Fruit fly (Drosophila melanogaster) whole organism, adult: ENCODE results near the gene Fer3.

Experiments used
- CG11617 ChIP-seq: fragments of 200-800 bp; sonication (Bioruptor generic); optimal IDR thresholded peaks from 2 replicates; lab custom pipeline; 2017; ENCODE audit warnings: mild to moderate bottlenecking, missing biosample characterization, missing genetic modification reagents, missing genetic modification characterization
- CG12768 ChIP-seq: fragments of 200-800 bp; sonication (Bioruptor generic); optimal IDR thresholded peaks from 2 replicates; lab custom pipeline; 2017; ENCODE audit warnings: missing biosample characterization, missing genetic modification characterization, mild to moderate bottlenecking, moderate library complexity, missing genetic modification reagents
- CG14711 ChIP-seq: fragments of 200-800 bp; sonication (Bioruptor generic); optimal IDR thresholded peaks from 2 replicates; lab custom pipeline; 2018; ENCODE audit warnings: missing biosample characterization, mild to moderate bottlenecking, missing genetic modification characterization, moderate library complexity
- CG1620 ChIP-seq: fragments of 200-800 bp; sonication (Bioruptor generic); optimal IDR thresholded peaks from 2 replicates; lab custom pipeline; 2016; ENCODE audit warnings: missing biosample characterization, missing genetic modification characterization
- CG33017 ChIP-seq: fragments of 200-800 bp; sonication (Bioruptor generic); optimal IDR thresholded peaks from 2 replicates; lab custom pipeline; 2018; ENCODE audit warnings: missing biosample characterization, mild to moderate bottlenecking, missing genetic modification characterization, moderate library complexity
- CG5204 ChIP-seq: fragments of 200-800 bp; sonication (Bioruptor generic); optimal IDR thresholded peaks from 2 replicates; lab custom pipeline; 2016; ENCODE audit warnings: missing biosample characterization, missing genetic modification characterization
- CG7045 ChIP-seq: fragments of 200-800 bp; sonication (Bioruptor generic); optimal IDR thresholded peaks from 2 replicates; lab custom pipeline; 2017; ENCODE audit warnings: missing biosample characterization, mild to moderate bottlenecking, missing genetic modification characterization
- CG7101 ChIP-seq: fragments of 200-800 bp; sonication (Bioruptor generic); optimal IDR thresholded peaks from 2 replicates; lab custom pipeline; 2018; ENCODE audit warnings: missing biosample characterization, mild to moderate bottlenecking, missing genetic modification characterization, moderate library complexity
- Clk ChIP-seq: fragments of 200-800 bp; sonication (Bioruptor generic); optimal IDR thresholded peaks from 2 replicates; lab custom pipeline; 2017; ENCODE audit warnings: missing biosample characterization, missing genetic modification characterization
- Crg-1 ChIP-seq: fragments of 200-800 bp; sonication (Bioruptor generic); optimal IDR thresholded peaks from 2 replicates; lab custom pipeline; 2016; ENCODE audit warnings: missing biosample characterization, missing genetic modification characterization
- Hr96 ChIP-seq: fragments of 200-800 bp; sonication (Bioruptor generic); optimal IDR thresholded peaks from 2 replicates; lab custom pipeline; 2016; ENCODE audit warnings: missing biosample characterization, missing genetic modification characterization
- Mnt ChIP-seq: fragments of 200-800 bp; sonication (Bioruptor generic); optimal IDR thresholded peaks from 2 replicates; lab custom pipeline; 2016; ENCODE audit warnings: missing biosample characterization, mild to moderate bottlenecking, missing genetic modification characterization
- bab1 ChIP-seq: fragments of 200-800 bp; sonication (Bioruptor generic); optimal IDR thresholded peaks from 3 replicates; lab custom pipeline; 2019; ENCODE audit warnings: missing biosample characterization, mild to moderate bottlenecking, missing genetic modification characterization, moderate library complexity
- cic ChIP-seq: fragments of 200-800 bp; sonication (Bioruptor generic); optimal IDR thresholded peaks from 2 replicates; lab custom pipeline; 2017; ENCODE audit warnings: missing biosample characterization, mild to moderate bottlenecking, missing genetic modification characterization, moderate library complexity
- cnc ChIP-seq, 2 experiments: fragments of >200 bp; optimal IDR thresholded peaks; 2 replicates each; lab custom pipeline; 2017
- kay ChIP-seq: fragments of 200-800 bp; sonication (Bioruptor generic); peaks from one replicate; lab custom pipeline; 2016; ENCODE audit warnings: missing biosample characterization, missing genetic modification characterization, borderline replicate concordance
- ovo ChIP-seq: fragments of 200-800 bp; sonication (Bioruptor generic); optimal IDR thresholded peaks from 2 replicates; lab custom pipeline; 2016; ENCODE audit warnings: missing biosample characterization, missing genetic modification characterization
- pad ChIP-seq: fragments of 200-800 bp; sonication (Bioruptor generic); optimal IDR thresholded peaks from 3 replicates; lab custom pipeline; 2017; ENCODE audit warnings: missing biosample characterization, missing genetic modification characterization, mild to moderate bottlenecking, moderate library complexity, missing genetic modification reagents
- tj ChIP-seq: fragments of 200-800 bp; sonication (Bioruptor generic); optimal IDR thresholded peaks from 3 replicates; lab custom pipeline; 2017; ENCODE audit warnings: missing biosample characterization, mild to moderate bottlenecking, missing genetic modification characterization, moderate library complexity
- toe ChIP-seq: fragments of 200-800 bp; sonication (Bioruptor generic); optimal IDR thresholded peaks from 2 replicates; lab custom pipeline; 2016; ENCODE audit warnings: missing biosample characterization, missing genetic modification characterization

Gene Fer3

dm6 chr3R:11694311-11695305 is at the start of gene Fer3:
Gene Fer3, minus strand, starts transcription at chr3R:11694311.
- TF ChIP-seq pad (GFP tag; lab: Kevin White, UChicago) (no peak), Hr96 (GFP tag; lab: Kevin White, UChicago) (no peak), CG14711 (no peak), CG11617 (GFP tag; lab: Kevin White, UChicago) (no peak)

DNA sequence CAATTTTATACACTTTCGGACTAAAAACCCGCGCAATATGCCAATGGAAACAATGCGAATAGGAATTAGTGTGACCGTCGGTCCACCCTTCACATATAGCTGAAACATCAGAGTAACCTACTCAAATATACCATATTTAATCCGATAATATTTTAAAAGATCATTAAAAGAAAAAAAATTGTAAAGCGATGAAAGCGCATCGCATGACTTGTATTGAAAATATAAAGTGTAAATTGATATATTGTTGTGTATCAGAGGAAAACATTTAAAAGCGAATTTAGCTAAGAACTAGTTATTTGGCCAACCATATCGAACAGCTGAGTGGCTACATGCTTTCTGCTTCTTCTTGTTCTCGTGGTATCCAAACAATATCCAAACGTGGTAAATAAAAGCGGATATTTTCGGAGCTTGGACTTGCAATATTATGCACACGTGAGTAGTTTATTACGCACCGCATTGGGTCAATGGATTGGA is 47.7 kb upstream of the Fer3 start, which contains the start of the genes Blm and CG14722:
Gene Blm (minus strand): TSS at position 54 of the 474 bp plus-strand sequence.
Gene CG14722 (plus strand): TSS at position 161 of the 474 bp plus-strand sequence.
- TF ChIP-seq Mnt (GFP tag; lab: Kevin White, UChicago) (peak; percentile 64), CG14711 (peak; percentile 28), Clk (GFP tag; lab: Kevin White, UChicago) (no peak), CG33017 (no peak), tj (GFP tag; lab: Kevin White, UChicago) (no peak), CG12768 (GFP tag; lab: Kevin White, UChicago) (no peak), Crg-1 (GFP tag; lab: Kevin White, UChicago) (no peak), toe (GFP tag; lab: Kevin White, UChicago) (no peak), CG5204 (GFP tag; lab: Kevin White, UChicago) (no peak), Hr96 (GFP tag; lab: Kevin White, UChicago) (no peak), ovo (no peak), CG7045 (GFP tag; lab: Kevin White, UChicago) (no peak), kay (GFP tag; lab: Kevin White, UChicago) (no peak), CG11617 (GFP tag; lab: Kevin White, UChicago) (peak; percentile 10), cnc (optimal IDR thresholded peaks at IDR 0.05; lab: Kevin White, UChicago) (no peak), CG7101 (no peak), CG1620 (peak; percentile 28), bab1 (GFP tag; lab: Kevin White, UChicago) (peak; percentile 60), cic (no peak), pad (GFP tag; lab: Kevin White, UChicago) (no peak)

DNA sequence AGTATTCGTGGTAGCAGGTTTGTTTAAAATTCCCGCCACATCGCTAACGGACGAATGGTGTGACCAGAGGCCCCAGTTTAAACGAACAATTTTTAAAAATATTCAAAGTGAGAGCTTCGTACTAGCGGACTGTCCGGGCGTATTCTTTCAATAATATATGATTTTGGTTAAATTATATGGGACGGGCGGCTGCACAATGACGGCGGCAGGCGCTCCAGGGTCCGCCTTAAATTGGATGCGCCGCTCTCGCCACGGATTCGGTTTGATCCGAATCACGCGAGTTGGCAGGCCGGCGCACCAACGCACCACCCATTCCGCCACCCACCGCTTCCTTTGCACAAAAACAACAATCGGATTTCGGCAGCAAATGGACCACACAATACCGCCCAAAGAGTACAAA is 41.2 kb upstream of the Fer3 start, which contains the start of gene CG14721:
Gene CG14721 (plus strand): TSS at position 111 of the 400 bp plus-strand sequence.
- TF ChIP-seq pad (GFP tag; lab: Kevin White, UChicago): no peak
- no peak for TF ChIP-seq Crg-1 (GFP tag; lab: Kevin White, UChicago)
- peak; percentile 5 for TF ChIP-seq CG1620
- TF ChIP-seq CG7045 (GFP tag; lab: Kevin White, UChicago): peak; percentile 4
- no peak for TF ChIP-seq ovo
- TF ChIP-seq toe (GFP tag; lab: Kevin White, UChicago): no peak
- TF ChIP-seq CG33017: no peak
- TF ChIP-seq CG14711: peak; percentile 7
- TF ChIP-seq cnc (optimal IDR thresholded peaks at IDR 0.05; lab: Kevin White, UChicago): no peak
- no peak for TF ChIP-seq CG5204 (GFP tag; lab: Kevin White, UChicago)
- no peak for TF ChIP-seq kay (GFP tag; lab: Kevin White, UChicago)
- no peak for TF ChIP-seq Hr96 (GFP tag; lab: Kevin White, UChicago)
- TF ChIP-seq Clk (GFP tag; lab: Kevin White, UChicago): no peak
- peak; percentile 61 for TF ChIP-seq bab1 (GFP tag; lab: Kevin White, UChicago)
- TF ChIP-seq CG12768 (GFP tag; lab: Kevin White, UChicago): no peak
- TF ChIP-seq CG11617 (GFP tag; lab: Kevin White, UChicago): peak; percentile 14
- no peak for TF ChIP-seq tj (GFP tag; lab: Kevin White, UChicago)
- no peak for TF ChIP-seq cic
- TF ChIP-seq CG7101: no peak
- TF ChIP-seq Mnt (GFP tag; lab: Kevin White, UChicago): peak; percentile 50

DNA sequence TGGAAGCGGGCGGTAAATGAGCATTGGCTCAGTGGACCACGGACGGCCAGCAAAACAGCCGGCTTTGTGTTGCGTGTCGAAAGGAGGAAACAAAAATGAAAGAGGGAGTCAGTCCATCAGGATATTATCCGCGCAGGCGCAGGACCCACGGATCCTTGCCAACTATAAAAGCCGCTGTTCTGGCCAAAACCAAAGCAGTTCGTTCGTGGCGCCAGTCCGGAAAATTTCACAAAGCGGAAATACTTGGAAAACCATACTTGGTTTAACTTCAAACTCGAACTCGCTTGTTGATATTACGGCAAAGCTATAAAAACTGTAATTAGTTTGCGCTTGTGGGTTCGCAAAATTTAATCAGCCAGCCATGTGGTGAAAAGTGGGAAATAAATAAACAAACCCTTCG is 27.5 kb upstream of the Fer3 start, which contains the start of gene CG12594:
Gene CG12594 (plus strand): TSS at position 142 of the 400 bp plus-strand sequence.
- TF ChIP-seq CG12768 (GFP tag; lab: Kevin White, UChicago) (no peak), ovo (no peak), bab1 (GFP tag; lab: Kevin White, UChicago) (no peak), CG7045 (GFP tag; lab: Kevin White, UChicago) (no peak), cic (no peak), tj (GFP tag; lab: Kevin White, UChicago) (no peak), CG7101 (no peak), CG33017 (no peak), CG11617 (GFP tag; lab: Kevin White, UChicago) (no peak), Clk (GFP tag; lab: Kevin White, UChicago) (no peak), toe (GFP tag; lab: Kevin White, UChicago) (no peak)

DNA sequence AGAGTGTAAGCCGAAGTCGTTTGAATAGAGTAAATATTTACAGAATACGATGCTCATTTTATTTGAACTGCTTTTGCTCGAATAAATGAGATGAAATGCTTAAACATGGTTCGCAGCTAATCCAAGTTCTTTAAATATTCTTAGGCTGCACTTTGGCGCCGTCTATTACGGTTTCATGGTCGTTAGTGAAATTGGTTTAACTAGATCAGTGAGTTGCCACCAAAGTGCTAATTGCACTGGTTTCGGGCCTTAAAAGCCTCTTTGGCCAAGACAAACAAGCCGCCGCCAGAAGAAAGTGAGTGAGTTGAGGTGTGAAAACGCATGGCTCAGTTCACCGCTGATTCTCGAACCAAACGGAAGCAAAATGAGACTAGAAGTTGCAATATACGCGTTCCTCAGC is 17.3 kb upstream of the Fer3 start, which contains the start of gene CG14720:
Gene CG14720 (plus strand): TSS at position 301 of the 400 bp plus-strand sequence.
- TF ChIP-seq Crg-1 (GFP tag; lab: Kevin White, UChicago) (no peak), CG1620 (no peak), pad (GFP tag; lab: Kevin White, UChicago) (no peak), CG7101 (no peak), CG14711 (no peak)

DNA sequence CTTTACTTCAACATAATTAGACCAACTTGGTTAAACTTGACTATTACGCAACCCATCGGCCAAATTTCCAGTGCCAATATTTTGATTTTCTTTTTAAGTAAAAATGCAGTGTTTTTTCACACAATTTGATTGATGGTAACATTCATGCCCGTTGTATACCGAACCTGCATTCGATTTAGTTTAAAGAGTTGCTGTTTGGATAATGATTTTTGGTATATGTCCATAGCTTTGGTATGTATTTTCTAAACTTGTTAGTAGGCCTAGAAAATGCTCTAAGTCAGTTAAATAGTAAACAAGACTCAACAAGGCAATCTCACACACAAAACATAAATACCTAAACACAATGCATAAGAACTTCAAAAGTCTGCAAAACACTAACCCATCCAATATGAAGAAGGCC is 9.6 kb upstream of the Fer3 start, which contains the start of gene I-t:
Gene I-t (plus strand): TSS at position 301 of the 400 bp plus-strand sequence.
- no peak for TF ChIP-seq CG14711
- no peak for TF ChIP-seq Mnt (GFP tag; lab: Kevin White, UChicago)
- no peak for TF ChIP-seq kay (GFP tag; lab: Kevin White, UChicago)
- no peak for TF ChIP-seq ovo
- TF ChIP-seq CG12768 (GFP tag; lab: Kevin White, UChicago): no peak
- no peak for TF ChIP-seq CG11617 (GFP tag; lab: Kevin White, UChicago)
- TF ChIP-seq CG7101: no peak
- no peak for TF ChIP-seq CG1620
- TF ChIP-seq cic: no peak
- no peak for TF ChIP-seq toe (GFP tag; lab: Kevin White, UChicago)
- no peak for TF ChIP-seq CG7045 (GFP tag; lab: Kevin White, UChicago)
- no peak for TF ChIP-seq CG33017
- TF ChIP-seq Hr96 (GFP tag; lab: Kevin White, UChicago): no peak
- no peak for TF ChIP-seq cnc (optimal IDR thresholded peaks at IDR 0.05; lab: Kevin White, UChicago)
- TF ChIP-seq bab1 (GFP tag; lab: Kevin White, UChicago): no peak
- no peak for TF ChIP-seq tj (GFP tag; lab: Kevin White, UChicago)
- no peak for TF ChIP-seq pad (GFP tag; lab: Kevin White, UChicago)
- TF ChIP-seq CG5204 (GFP tag; lab: Kevin White, UChicago): no peak
- no peak for TF ChIP-seq Clk (GFP tag; lab: Kevin White, UChicago)
